Fruit fly (Drosophila melanogaster): ENCODE results near the gene CG10570.

The CG10570 gene

dm6 chr2L:18808754-18809329 is 2.2 kb downstream of the CG10570 start:
- TF ChIP-seq Myc (optimal IDR thresholded peaks at IDR 0.05) = no peak
- TF ChIP-seq ttk (optimal IDR thresholded peaks at IDR 0.05) = no peak
- TF ChIP-seq insv (optimal IDR thresholded peaks at IDR 0.05) = no peak
- no peak for TF ChIP-seq Sin3A (optimal IDR thresholded peaks at IDR 0.05)
- TF ChIP-seq h (optimal IDR thresholded peaks at IDR 0.05) = no peak
- TF ChIP-seq psq (optimal IDR thresholded peaks at IDR 0.05) = no peak

- TF ChIP-seq h (optimal IDR thresholded peaks at IDR 0.05) (no peak), insv (optimal IDR thresholded peaks at IDR 0.05) (no peak), ttk (optimal IDR thresholded peaks at IDR 0.05) (no peak), Myc (optimal IDR thresholded peaks at IDR 0.05) (no peak), psq (optimal IDR thresholded peaks at IDR 0.05) (no peak)
Measured at dm6 chr2L:18805637-18806403, 5.2 kb downstream of the CG10570 start.

- TF ChIP-seq psq (optimal IDR thresholded peaks at IDR 0.05) = no peak
- no peak for TF ChIP-seq ttk (optimal IDR thresholded peaks at IDR 0.05)
- TF ChIP-seq h (optimal IDR thresholded peaks at IDR 0.05) = no peak
- no peak for TF ChIP-seq insv (optimal IDR thresholded peaks at IDR 0.05)
- TF ChIP-seq Sin3A (optimal IDR thresholded peaks at IDR 0.05) = no peak
- no peak for TF ChIP-seq Myc (optimal IDR thresholded peaks at IDR 0.05)
Measured at dm6 chr2L:18805247-18805636, 5.8 kb downstream of the CG10570 start, which contains the start of gene CG43814. CG43814 (minus strand) TSS chr2L:18805347.

DNA sequence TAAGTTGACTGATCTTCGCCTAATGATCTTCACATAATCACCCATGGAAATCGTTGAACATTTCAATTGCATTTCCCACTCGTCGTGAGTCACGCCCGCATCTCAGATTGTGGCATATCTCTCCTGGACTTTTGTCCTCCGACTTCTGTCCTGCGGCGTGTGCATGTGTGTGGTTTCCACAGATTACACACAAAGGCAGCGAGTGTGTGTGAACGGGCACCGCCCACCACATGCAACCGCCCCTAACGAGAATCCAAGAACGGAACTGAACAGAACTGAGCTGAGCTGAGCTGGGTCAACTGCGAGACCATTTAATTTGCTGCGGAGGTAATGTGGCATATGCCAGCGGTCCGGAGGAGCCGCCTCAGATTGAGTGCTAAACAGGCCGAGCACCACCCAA is 9.3 kb downstream of the CG10570 start:
- no peak for TF ChIP-seq Sin3A (optimal IDR thresholded peaks at IDR 0.05)
- no peak for TF ChIP-seq psq (optimal IDR thresholded peaks at IDR 0.05)
- no peak for TF ChIP-seq insv (optimal IDR thresholded peaks at IDR 0.05)
- no peak for TF ChIP-seq Myc (optimal IDR thresholded peaks at IDR 0.05)
- TF ChIP-seq ttk (optimal IDR thresholded peaks at IDR 0.05) = no peak
- TF ChIP-seq h (optimal IDR thresholded peaks at IDR 0.05) = no peak

DNA sequence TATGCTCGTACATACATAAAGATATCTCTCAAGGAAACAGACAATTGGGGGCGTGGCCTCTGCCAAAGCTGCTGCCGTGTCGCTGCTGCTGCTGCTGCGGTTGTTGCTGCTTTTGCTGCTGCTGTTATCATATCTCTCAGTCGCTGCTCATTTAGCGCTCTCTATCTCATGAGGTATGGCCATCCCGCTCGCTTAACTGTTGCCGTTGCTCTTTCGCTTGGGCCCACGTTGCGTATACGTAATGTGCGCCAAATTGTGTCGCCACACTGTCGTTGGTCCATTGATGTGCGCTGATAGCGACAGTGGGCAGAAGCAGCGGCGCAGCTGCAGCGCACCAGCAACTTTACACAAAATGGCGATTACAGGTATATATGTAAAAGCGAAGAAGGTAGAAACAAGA is 14.6 kb downstream of the CG10570 start:
- TF ChIP-seq Myc (optimal IDR thresholded peaks at IDR 0.05) (no peak), insv (optimal IDR thresholded peaks at IDR 0.05) (no peak), ttk (optimal IDR thresholded peaks at IDR 0.05) (no peak), psq (optimal IDR thresholded peaks at IDR 0.05) (no peak), h (optimal IDR thresholded peaks at IDR 0.05) (no peak), Sin3A (optimal IDR thresholded peaks at IDR 0.05) (no peak)

- TF ChIP-seq h (optimal IDR thresholded peaks at IDR 0.05) (no peak), insv (optimal IDR thresholded peaks at IDR 0.05) (peak; percentile 67)
Measured at dm6 chr2L:18795917-18796402, 15.1 kb downstream of the CG10570 start.

DNA sequence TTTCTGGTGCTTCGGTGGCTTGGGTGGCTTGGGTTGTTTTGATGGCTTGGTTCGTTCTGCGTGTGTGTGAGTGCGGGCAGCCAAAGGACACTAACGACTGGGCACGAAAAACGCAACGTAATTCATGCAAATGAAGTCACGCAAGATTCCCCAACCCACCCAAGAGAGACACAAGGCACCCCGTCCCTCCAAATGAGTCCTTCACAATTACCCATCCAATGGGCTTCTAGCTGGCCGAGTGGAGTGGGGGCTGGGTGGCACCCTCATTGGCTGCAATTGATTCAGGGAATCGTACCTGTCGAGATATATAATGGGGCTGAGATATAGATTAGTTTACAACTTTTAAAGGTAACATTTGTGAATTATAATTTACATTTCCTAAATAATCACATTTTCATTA is 17.8 kb downstream of the CG10570 start:
- no peak for TF ChIP-seq insv (optimal IDR thresholded peaks at IDR 0.05)
- no peak for TF ChIP-seq Myc (optimal IDR thresholded peaks at IDR 0.05)
- no peak for TF ChIP-seq Sin3A (optimal IDR thresholded peaks at IDR 0.05)
- TF ChIP-seq h (optimal IDR thresholded peaks at IDR 0.05) = no peak
- no peak for TF ChIP-seq psq (optimal IDR thresholded peaks at IDR 0.05)
- no peak for TF ChIP-seq ttk (optimal IDR thresholded peaks at IDR 0.05)

DNA sequence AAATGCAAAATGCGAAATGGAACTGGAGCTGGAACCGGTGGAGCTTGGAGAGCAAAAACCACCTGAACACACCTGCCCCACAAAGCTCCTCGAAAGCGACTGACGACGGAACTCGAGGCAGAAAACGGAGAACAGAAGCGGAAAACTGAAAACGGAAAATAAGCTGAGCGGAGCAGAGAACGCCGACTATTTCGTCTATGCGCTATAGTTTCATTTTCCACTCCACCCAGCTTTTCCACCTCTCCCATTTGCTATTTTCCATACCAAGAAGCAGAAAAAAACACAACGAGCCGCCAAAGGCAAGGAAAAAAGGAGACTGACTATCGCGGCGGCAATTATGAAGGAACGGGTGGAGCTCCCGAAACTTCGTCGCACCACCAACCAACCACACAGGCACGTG is 18.2 kb downstream of the CG10570 start, which contains the start of gene ham:
Gene ham, minus strand, starts transcription at position 101 of the 400 bp plus-strand sequence.
- TF ChIP-seq Sin3A (optimal IDR thresholded peaks at IDR 0.05) = no peak

- TF ChIP-seq ttk (optimal IDR thresholded peaks at IDR 0.05) (no peak), h (optimal IDR thresholded peaks at IDR 0.05) (no peak), Sin3A (optimal IDR thresholded peaks at IDR 0.05) (no peak), Myc (optimal IDR thresholded peaks at IDR 0.05) (no peak), insv (optimal IDR thresholded peaks at IDR 0.05) (no peak), psq (optimal IDR thresholded peaks at IDR 0.05) (no peak)
Measured at dm6 chr2L:18789773-18790385, 21.2 kb downstream of the CG10570 start.

dm6 chr2L:18788953-18789352 is 22.1 kb downstream of the CG10570 start:
- TF ChIP-seq ttk (optimal IDR thresholded peaks at IDR 0.05) = no peak
- TF ChIP-seq Sin3A (optimal IDR thresholded peaks at IDR 0.05) = no peak
- TF ChIP-seq Myc (optimal IDR thresholded peaks at IDR 0.05) = no peak
- TF ChIP-seq insv (optimal IDR thresholded peaks at IDR 0.05) = no peak
- TF ChIP-seq h (optimal IDR thresholded peaks at IDR 0.05) = no peak
- TF ChIP-seq psq (optimal IDR thresholded peaks at IDR 0.05) = no peak

dm6 chr2L:18787415-18787989 is 23.6 kb downstream of the CG10570 start:
- no peak for TF ChIP-seq psq (optimal IDR thresholded peaks at IDR 0.05)

dm6 chr2L:18785026-18785600 is 25.9 kb downstream of the CG10570 start:
- TF ChIP-seq Sin3A (optimal IDR thresholded peaks at IDR 0.05) (no peak), Myc (optimal IDR thresholded peaks at IDR 0.05) (no peak), psq (optimal IDR thresholded peaks at IDR 0.05) (no peak), h (optimal IDR thresholded peaks at IDR 0.05) (no peak), ttk (optimal IDR thresholded peaks at IDR 0.05) (no peak), insv (optimal IDR thresholded peaks at IDR 0.05) (no peak)

Measured in Kc167 (cell line).